Fruit fly (Drosophila melanogaster) whole organism, prepupa: ENCODE data around the gene CG6712.

ENCODE experiments used
- Blimp-1 ChIP-seq: fragments of 200-800 bp; sonication (Bioruptor generic); optimal IDR thresholded peaks from 3 replicates; lab custom pipeline; 2017; ENCODE audit warnings: missing biosample characterization, missing genetic modification characterization, mild to moderate bottlenecking, moderate library complexity, missing genetic modification reagents
- CG6808 ChIP-seq: fragments of 200-800 bp; sonication (Bioruptor generic); optimal IDR thresholded peaks from 3 replicates; lab custom pipeline; 2017; ENCODE audit warnings: missing biosample characterization, missing genetic modification characterization, mild to moderate bottlenecking, moderate library complexity, missing genetic modification reagents
- Ets96B ChIP-seq: fragments of 200-800 bp; optimal IDR thresholded peaks from 2 replicates; lab custom pipeline; 2019; ENCODE audit warnings: missing biosample characterization, mild to moderate bottlenecking, missing genetic modification characterization, moderate library complexity
- Hr38 ChIP-seq: sonication (Bioruptor generic); optimal IDR thresholded peaks from 2 replicates; lab custom pipeline; 2016; ENCODE audit warnings: missing biosample characterization, missing genetic modification characterization
- Hr39 ChIP-seq: fragments of 200-800 bp; sonication (Bioruptor generic); optimal IDR thresholded peaks from 2 replicates; lab custom pipeline; 2016; ENCODE audit warnings: missing biosample characterization, missing genetic modification characterization
- OdsH ChIP-seq: fragments of 200-800 bp; sonication (Bioruptor generic); optimal IDR thresholded peaks from 3 replicates; lab custom pipeline; 2016; ENCODE audit warnings: missing biosample characterization, missing genetic modification characterization
- Sox102F ChIP-seq: fragments of 200-800 bp; sonication (Bioruptor generic); optimal IDR thresholded peaks from 2 replicates; lab custom pipeline; 2016; ENCODE audit warnings: missing biosample characterization, mild to moderate bottlenecking, missing genetic modification characterization
- acj6 ChIP-seq: fragments of 200-800 bp; sonication (Bioruptor generic); optimal IDR thresholded peaks from 3 replicates; lab custom pipeline; 2016; ENCODE audit warnings: missing biosample characterization, missing genetic modification characterization
- lz ChIP-seq: fragments of 200-800 bp; sonication (Bioruptor generic); optimal IDR thresholded peaks from 3 replicates; lab custom pipeline; 2016; ENCODE audit warnings: missing biosample characterization, missing genetic modification characterization

DNA sequence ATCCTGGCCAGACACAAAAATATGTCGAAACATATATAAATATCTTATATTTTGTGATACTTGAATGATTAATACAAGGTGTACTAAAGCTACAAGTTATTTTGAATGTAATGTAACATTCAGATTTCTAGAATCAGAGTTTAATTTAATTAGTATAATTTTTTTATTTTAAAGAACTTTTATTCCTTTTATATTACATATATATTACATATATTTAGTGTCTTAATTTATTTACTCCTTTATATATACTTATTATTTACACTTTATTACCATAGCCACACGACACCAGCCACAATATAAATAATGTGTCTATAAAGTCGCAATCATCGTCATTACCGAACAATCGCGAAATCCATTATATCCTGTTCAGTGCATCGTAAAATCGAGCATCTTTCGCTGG is 4.8 kb downstream of the CG6712 start, which contains the start of gene Pex19:
- TF ChIP-seq Sox102F (GFP tag; lab: Kevin White, UChicago): no peak
- TF ChIP-seq CG6808 (GFP tag; lab: Kevin White, UChicago): no peak
- no peak for TF ChIP-seq OdsH (GFP tag; lab: Kevin White, UChicago)
- TF ChIP-seq Hr39 (GFP tag; lab: Kevin White, UChicago): no peak
- no peak for TF ChIP-seq acj6 (GFP tag; lab: Kevin White, UChicago)
- no peak for TF ChIP-seq Ets96B
- TF ChIP-seq Hr38 (GFP tag; lab: Kevin White, UChicago): no peak
- TF ChIP-seq lz (GFP tag; lab: Kevin White, UChicago): no peak
- TF ChIP-seq Blimp-1 (GFP tag; lab: Kevin White, UChicago): no peak
